Worm (Caenorhabditis elegans) whole organism, mixed stage, embryonic: ENCODE results near the gene sru-12.

Experiments
- M03D4.4 ChIP-seq: sonication (generic microtip); optimal IDR thresholded peaks from 2 replicates; lab custom pipeline; 2017; ENCODE audit warnings: mild to moderate bottlenecking, missing genetic modification characterization, missing compliant biosample characterization
- bed-3 ChIP-seq: fragments of 200-800 bp; sonication (Bioruptor generic); optimal IDR thresholded peaks from 3 replicates; lab custom pipeline; 2018; ENCODE audit warnings: mild to moderate bottlenecking, missing genetic modification characterization, moderate library complexity, missing compliant biosample characterization
- ceh-43 ChIP-seq: fragments of 200-800 bp; sonication (Bioruptor generic); optimal IDR thresholded peaks from 2 replicates; lab custom pipeline; 2018; ENCODE audit warnings: mild to moderate bottlenecking, missing genetic modification characterization, moderate library complexity, missing compliant biosample characterization
- ces-1 ChIP-seq: fragments of 150-350 bp; optimal IDR thresholded peaks from 2 replicates; lab custom pipeline; 2014; ENCODE audit warnings: missing biosample characterization, missing genetic modification reagents, missing genetic modification characterization
- elt-3 ChIP-seq: fragments of 150-350 bp; optimal IDR thresholded peaks from 2 replicates; lab custom pipeline; 2014; ENCODE audit warnings: missing biosample characterization, missing genetic modification characterization
- ham-2 ChIP-seq: fragments of 200-800 bp; sonication (Bioruptor generic); optimal IDR thresholded peaks from 2 replicates; lab custom pipeline; 2018; ENCODE audit warnings: mild to moderate bottlenecking, missing genetic modification characterization, missing compliant biosample characterization
- hlh-1 ChIP-seq: fragments of 150-350 bp; optimal IDR thresholded peaks from 2 replicates; lab custom pipeline; 2014; ENCODE audit warnings: missing biosample characterization, missing genetic modification reagents, missing genetic modification characterization
- lin-13 ChIP-seq: fragments of 150-350 bp; optimal IDR thresholded peaks from 2 replicates; lab custom pipeline; 2014; ENCODE audit warnings: missing biosample characterization, missing genetic modification characterization
- lin-32 ChIP-seq: fragments of 200-800 bp; sonication (Bioruptor generic); optimal IDR thresholded peaks from 2 replicates; lab custom pipeline; 2018; ENCODE audit warnings: mild to moderate bottlenecking, missing genetic modification characterization, missing compliant biosample characterization
- lsy-2 ChIP-seq: fragments of 150-350 bp; optimal IDR thresholded peaks from 2 replicates; lab custom pipeline; 2014; ENCODE audit warnings: missing biosample characterization, missing genetic modification characterization
- mab-5 ChIP-seq: fragments of 150-350 bp; optimal IDR thresholded peaks from 2 replicates; lab custom pipeline; 2014; ENCODE audit warnings: missing biosample characterization, missing genetic modification characterization
- mep-1 ChIP-seq: fragments of 150-350 bp; optimal IDR thresholded peaks from 2 replicates; lab custom pipeline; 2017; ENCODE audit warnings: missing biosample characterization, missing genetic modification reagents, missing genetic modification characterization, inconsistent platforms
- nhr-12 ChIP-seq: fragments of 150-350 bp; optimal IDR thresholded peaks from 2 replicates; lab custom pipeline; 2014; ENCODE audit warnings: missing biosample characterization, missing genetic modification characterization
- nhr-237 ChIP-seq: fragments of 150-350 bp; optimal IDR thresholded peaks from 2 replicates; lab custom pipeline; 2014; ENCODE audit warnings: missing biosample characterization, missing genetic modification characterization
- nhr-28 ChIP-seq: fragments of 150-350 bp; optimal IDR thresholded peaks from 2 replicates; lab custom pipeline; 2014; ENCODE audit warnings: missing biosample characterization, missing genetic modification characterization
- pha-4 ChIP-seq: fragments of 150-350 bp; optimal IDR thresholded peaks from 2 replicates; lab custom pipeline; 2018; ENCODE audit warnings: missing biosample characterization, missing genetic modification reagents, missing genetic modification characterization
- sem-2 ChIP-seq: fragments of 200-800 bp; sonication (Bioruptor generic); optimal IDR thresholded peaks from 2 replicates; lab custom pipeline; 2018; ENCODE audit warnings: mild to moderate bottlenecking, missing genetic modification characterization, missing compliant biosample characterization
- snpc-4 ChIP-seq: fragments of 150-350 bp; optimal IDR thresholded peaks from 2 replicates; lab custom pipeline; 2014; ENCODE audit warnings: missing biosample characterization, missing genetic modification characterization
- sptf-1 ChIP-seq: sonication (generic microtip); optimal IDR thresholded peaks from 2 replicates; lab custom pipeline; 2017; ENCODE audit warnings: mild to moderate bottlenecking, missing genetic modification characterization, moderate library complexity, missing compliant biosample characterization
- tbx-8 ChIP-seq: fragments of 200-800 bp; sonication (Bioruptor generic); optimal IDR thresholded peaks from 2 replicates; lab custom pipeline; 2018; ENCODE audit warnings: mild to moderate bottlenecking, missing genetic modification characterization, moderate library complexity, missing compliant biosample characterization
- unc-120 ChIP-seq: sonication (generic microtip); optimal IDR thresholded peaks from 2 replicates; lab custom pipeline; 2017; ENCODE audit warnings: missing genetic modification characterization, missing compliant biosample characterization; ENCODE audit not compliant: poor library complexity, severe bottlenecking
- unc-39 ChIP-seq: fragments of 150-350 bp; optimal IDR thresholded peaks from 2 replicates; lab custom pipeline; 2014; ENCODE audit warnings: missing biosample characterization, missing genetic modification characterization
- unc-62 ChIP-seq: fragments of 150-350 bp; optimal IDR thresholded peaks from 2 replicates; lab custom pipeline; 2014; ENCODE audit warnings: missing biosample characterization, missing genetic modification reagents, missing genetic modification characterization
- zip-8 ChIP-seq: fragments of 150-350 bp; optimal IDR thresholded peaks from 2 replicates; lab custom pipeline; 2014; ENCODE audit warnings: missing biosample characterization, missing genetic modification characterization
- ztf-11 ChIP-seq: fragments of 150-350 bp; optimal IDR thresholded peaks from 2 replicates; lab custom pipeline; 2014; ENCODE audit warnings: missing biosample characterization, missing genetic modification characterization

The sru-12 gene

DNA sequence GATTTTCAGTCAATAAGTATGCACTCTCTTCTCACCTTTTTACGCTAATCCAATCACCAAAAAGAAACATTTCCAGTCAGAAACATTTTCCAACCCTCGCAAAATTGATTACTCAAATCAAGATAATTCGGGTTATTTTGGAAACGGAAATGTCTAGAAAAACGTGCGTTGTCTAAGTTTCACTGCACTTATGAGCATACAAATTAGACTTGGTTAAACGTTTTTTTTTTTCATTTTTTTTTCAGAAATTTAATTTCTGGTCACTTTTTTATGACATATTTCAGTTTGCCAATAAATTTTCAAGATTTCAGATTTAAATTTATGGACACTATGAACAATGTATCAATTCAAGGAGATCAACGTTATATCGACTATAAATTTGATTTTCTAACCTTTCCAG, at the start of gene sru-12:
Gene sru-12 (plus strand): TSS at position 301 of the 400 bp plus-strand sequence.
- TF ChIP-seq nhr-28 (tag; lab: Kevin White, UChicago) (no peak), mep-1 (tag; lab: Kevin White, UChicago) (no peak), sem-2 (GFP tag; lab: Kevin White, UChicago) (no peak), unc-62 (no peak), hlh-1 (tag; lab: Kevin White, UChicago) (no peak), elt-3 (no peak), bed-3 (GFP tag; lab: Kevin White, UChicago) (no peak), ceh-43 (no peak), unc-120 (tag; lab: Kevin White, UChicago) (no peak), tbx-8 (GFP tag; lab: Kevin White, UChicago) (no peak), pha-4 (no peak), ces-1 (GFP tag; lab: Kevin White, UChicago) (no peak), ztf-11 (tag; lab: Kevin White, UChicago) (no peak), sptf-1 (tag; lab: Kevin White, UChicago) (no peak), nhr-12 (no peak), mab-5 (tag; lab: Kevin White, UChicago) (no peak)

DNA sequence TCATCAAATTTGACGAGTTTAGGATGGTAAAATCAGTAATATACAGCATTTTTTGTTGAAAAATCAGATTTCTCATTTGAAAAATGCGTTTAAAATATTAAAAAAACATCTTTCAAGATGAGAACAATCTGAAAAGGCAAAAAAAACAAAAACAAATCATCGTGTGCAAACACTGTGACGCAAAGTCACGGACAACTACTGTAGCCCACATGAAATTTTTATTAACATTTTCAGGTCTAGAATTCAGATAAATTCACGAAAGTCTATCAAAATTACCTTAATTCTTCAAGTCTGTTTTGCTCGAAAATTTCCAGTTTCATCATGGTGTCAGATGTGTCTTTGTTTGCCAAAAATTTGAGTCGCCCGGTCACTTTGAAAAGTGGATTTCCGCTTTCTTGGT, 44.1 kb upstream of the sru-12 start:
- TF ChIP-seq lsy-2 (peak; percentile 84), sptf-1 (tag; lab: Kevin White, UChicago) (no peak)

DNA sequence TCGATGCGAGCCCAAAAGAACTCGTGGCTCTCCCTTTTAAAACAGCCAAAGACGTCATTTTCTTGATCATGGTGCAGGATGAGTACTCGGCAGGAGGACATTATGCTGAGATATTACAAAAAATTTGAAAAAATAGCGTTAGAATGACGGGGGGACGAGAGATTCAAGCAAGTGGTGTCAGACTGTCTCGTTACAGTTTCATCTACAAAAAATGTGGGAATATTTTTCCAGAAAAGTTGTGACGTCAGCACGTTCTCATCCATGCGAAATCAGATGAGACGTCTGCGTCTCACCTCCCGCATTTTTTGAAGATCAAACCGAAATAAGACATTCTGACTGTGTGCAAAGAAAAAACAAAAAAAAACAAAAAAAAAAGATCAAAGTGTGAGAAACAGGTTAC, 42.8 kb upstream of the sru-12 start, which contains the start of gene rsd-2:
Gene rsd-2 (minus strand): TSS at position 101 of the 400 bp plus-strand sequence.
- TF ChIP-seq elt-3 (no peak), ceh-43 (no peak)

DNA sequence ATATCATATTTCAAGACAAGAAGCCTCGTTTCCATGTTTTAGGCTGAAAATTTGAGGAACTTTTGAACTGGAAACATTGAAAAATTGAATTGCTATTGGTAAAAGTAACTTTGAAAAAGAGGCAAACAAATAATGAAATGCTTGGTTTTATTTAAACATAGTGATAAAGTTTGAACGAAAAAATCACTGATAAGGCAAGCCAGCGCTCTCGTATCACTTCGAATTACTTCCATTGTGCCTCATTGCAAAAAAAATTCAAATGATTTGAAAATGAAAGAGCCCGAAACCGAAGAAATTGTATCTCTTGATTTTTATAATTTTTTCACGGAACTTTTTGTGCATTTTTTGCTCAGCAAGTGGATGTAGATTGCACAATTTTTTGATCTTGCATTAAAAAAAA, 34.8 kb upstream of the sru-12 start, which contains the start of gene F52G2.3:
Gene F52G2.3 (minus strand): TSS at position 43 of the 400 bp plus-strand sequence.
- no peak for TF ChIP-seq unc-39
- no peak for TF ChIP-seq pha-4
- no peak for TF ChIP-seq elt-3
- no peak for TF ChIP-seq ces-1 (GFP tag; lab: Kevin White, UChicago)
- no peak for TF ChIP-seq nhr-237
- no peak for TF ChIP-seq lin-32
- TF ChIP-seq sptf-1 (tag; lab: Kevin White, UChicago) = no peak
- no peak for TF ChIP-seq ham-2 (GFP tag; lab: Kevin White, UChicago)

DNA sequence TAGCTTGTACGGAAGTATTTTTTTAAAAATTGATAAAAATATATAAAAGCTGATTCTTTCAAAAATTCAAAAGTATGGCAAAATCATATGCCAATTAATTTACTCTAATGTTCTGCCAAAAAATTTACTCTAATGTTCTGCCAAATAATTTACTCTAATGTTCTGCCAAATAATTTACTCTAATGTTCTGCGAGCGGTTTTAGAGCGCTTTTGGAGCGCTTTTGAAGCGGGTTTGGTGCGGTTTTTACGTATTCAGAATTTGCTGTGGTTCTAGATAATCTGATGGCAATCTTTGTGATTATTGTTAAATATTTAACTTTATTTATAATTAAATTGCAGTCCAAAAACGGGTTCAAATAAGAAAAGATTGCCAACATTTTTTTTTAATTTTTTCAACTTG, 33.7 kb upstream of the sru-12 start:
- peak; percentile 54 for TF ChIP-seq M03D4.4 (tag; lab: Kevin White, UChicago)
- peak; percentile 50 for TF ChIP-seq sptf-1 (tag; lab: Kevin White, UChicago)
- no peak for TF ChIP-seq lin-32

DNA sequence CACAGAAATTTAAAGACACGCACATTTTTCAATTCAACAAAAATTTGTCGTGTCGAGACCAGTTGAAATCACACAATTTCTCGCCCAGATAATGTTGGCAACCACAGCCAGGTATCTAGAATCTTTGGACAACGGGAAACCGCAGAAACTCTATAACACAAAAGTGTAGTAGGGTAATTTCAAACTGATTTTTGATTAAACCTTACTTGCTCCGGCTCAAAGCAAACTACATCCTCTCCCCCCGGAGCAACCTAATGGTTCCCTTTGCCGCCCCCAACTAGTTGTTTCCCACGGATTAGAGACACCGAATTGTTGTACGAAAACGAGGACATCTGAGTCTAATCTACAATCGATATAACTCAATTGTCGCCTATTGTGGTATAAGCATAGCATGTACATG, 28.7 kb upstream of the sru-12 start:
- TF ChIP-seq ces-1 (GFP tag; lab: Kevin White, UChicago) (peak; percentile 62), sptf-1 (tag; lab: Kevin White, UChicago) (no peak), elt-3 (no peak), lin-13 (tag; lab: Kevin White, UChicago) (no peak), unc-120 (tag; lab: Kevin White, UChicago) (no peak)
- TF ChIP-seq, all 35 proteins: peak for 1

- TF ChIP-seq ces-1 (GFP tag; lab: Kevin White, UChicago) (peak; percentile 64), snpc-4 (tag; lab: Kevin White, UChicago) (no peak), unc-62 (no peak), zip-8 (tag; lab: Kevin White, UChicago) (no peak), pha-4 (no peak), ztf-11 (tag; lab: Kevin White, UChicago) (no peak)
- TF ChIP-seq, all 35 proteins: peak for 1
Measured at ce11 chrIV:13555508-13555907, 27.5 kb upstream of the sru-12 start.

DNA sequence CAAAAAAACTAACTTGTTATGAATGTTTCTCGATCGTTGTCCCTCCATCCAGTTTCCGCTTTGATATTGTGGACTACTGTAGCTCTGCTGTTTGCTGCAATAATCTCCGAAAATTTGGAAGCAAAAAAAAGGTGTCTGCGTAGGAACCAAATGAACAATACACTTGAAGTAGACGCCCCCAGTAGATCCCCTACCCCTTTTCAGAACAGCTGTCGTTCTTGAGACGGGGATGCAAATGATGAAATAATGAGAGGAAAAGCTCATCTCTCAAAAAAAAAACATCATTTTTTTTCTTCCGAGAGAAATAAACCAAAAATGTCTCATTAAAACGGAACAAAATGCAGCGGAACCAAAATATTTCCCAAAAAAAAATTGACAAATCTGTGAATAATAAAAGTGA, 25.6 kb upstream of the sru-12 start:
- peak; percentile 86 for TF ChIP-seq hlh-1 (tag; lab: Kevin White, UChicago)
- no peak for TF ChIP-seq nhr-12
